Worm (Caenorhabditis elegans) whole organism, mixed stage, embryonic: Measurements from ENCODE around the gene nhr-277.

Source experiments
- elt-3 ChIP-seq: fragments of 150-350 bp; optimal IDR thresholded peaks from 2 replicates; lab custom pipeline; 2014; ENCODE audit warnings: missing biosample characterization, missing genetic modification characterization
- nhr-237 ChIP-seq: fragments of 150-350 bp; optimal IDR thresholded peaks from 2 replicates; lab custom pipeline; 2014; ENCODE audit warnings: missing biosample characterization, missing genetic modification characterization
- nhr-76 ChIP-seq: sonication (generic microtip); optimal IDR thresholded peaks from 2 replicates; lab custom pipeline; 2017; ENCODE audit warnings: missing biosample characterization, missing genetic modification characterization

ce11 chrIV:2734675-2735074 lies 8.1 kb upstream of the nhr-277 start:
- TF ChIP-seq elt-3 (tag; lab: Kevin White, UChicago) (no peak), nhr-237 (tag; lab: Kevin White, UChicago) (no peak), nhr-76 (tag; lab: Kevin White, UChicago) (no peak)
